Worm (Caenorhabditis elegans) whole organism, L3 larva: ENCODE measurements around the gene oac-21.

Experiments used
- ama-1 ChIP-seq: fragments of 150-350 bp; optimal IDR thresholded peaks from 2 replicates; lab custom pipeline; 2018
- egl-27 ChIP-seq: sonication (generic microtip); optimal IDR thresholded peaks from 4 replicates; lab custom pipeline; 2017; ENCODE audit warnings: missing biosample characterization, missing genetic modification reagents, missing genetic modification characterization
- elt-2 ChIP-seq: sonication (generic microtip); optimal IDR thresholded peaks from 2 replicates; lab custom pipeline; 2016; ENCODE audit warnings: missing genetic modification reagents, mild to moderate bottlenecking, missing genetic modification characterization, missing compliant biosample characterization
- hmg-11 ChIP-seq: sonication (generic microtip); optimal IDR thresholded peaks from 2 replicates; lab custom pipeline; 2016; ENCODE audit warnings: missing genetic modification characterization, missing compliant biosample characterization
- nhr-12 ChIP-seq: fragments of 150-350 bp; optimal IDR thresholded peaks from 2 replicates; lab custom pipeline; 2014; ENCODE audit warnings: missing biosample characterization, missing genetic modification characterization
- nhr-237 ChIP-seq: fragments of 150-350 bp; optimal IDR thresholded peaks from 2 replicates; lab custom pipeline; 2014; ENCODE audit warnings: missing biosample characterization, missing genetic modification characterization
- pha-4 ChIP-seq: fragments of 150-350 bp; optimal IDR thresholded peaks from 2 replicates; lab custom pipeline; 2014; ENCODE audit warnings: missing biosample characterization, missing genetic modification reagents, missing genetic modification characterization
- ztf-4 ChIP-seq: fragments of 150-350 bp; optimal IDR thresholded peaks from 2 replicates; lab custom pipeline; 2014; ENCODE audit warnings: missing biosample characterization, missing genetic modification characterization

DNA sequence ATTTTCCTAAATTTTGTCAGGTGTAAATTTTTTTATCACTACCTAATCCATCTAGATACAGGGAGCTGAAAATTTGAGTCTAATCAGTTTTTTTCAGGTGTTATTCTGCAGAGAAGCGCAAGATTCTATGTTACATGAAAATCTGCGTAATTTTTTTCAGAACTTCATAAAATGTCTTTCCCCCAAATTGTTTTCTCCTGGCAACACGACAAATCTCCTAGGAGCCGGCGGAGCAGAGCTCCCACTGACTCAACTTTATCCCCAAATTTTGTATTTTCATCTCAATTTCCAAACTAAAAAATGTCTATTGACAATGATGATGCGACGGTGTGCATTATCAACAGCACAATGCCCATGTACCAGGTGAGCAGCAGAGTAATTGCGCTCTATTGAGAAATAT lies 49.6 kb upstream of the oac-21 start, which contains the start of gene F28F9.2:
- no peak for TF ChIP-seq ama-1
- TF ChIP-seq elt-2 (tag; lab: Kevin White, UChicago) = no peak
- no peak for TF ChIP-seq pha-4 (tag; lab: Kevin White, UChicago)
- TF ChIP-seq ztf-4 (tag; lab: Kevin White, UChicago) = no peak
- no peak for TF ChIP-seq nhr-12 (tag; lab: Kevin White, UChicago)
- TF ChIP-seq egl-27 (tag; lab: Kevin White, UChicago) = no peak
- TF ChIP-seq hmg-11 (tag; lab: Kevin White, UChicago) = no peak
- TF ChIP-seq nhr-237 (tag; lab: Kevin White, UChicago) = no peak
